Fruit fly (Drosophila melanogaster) whole organism, wandering third instar larva: ENCODE data around the gene Gdap1.

Experiments
- Abd-B ChIP-seq: fragments of >200 bp; optimal IDR thresholded peaks from 2 replicates; lab custom pipeline; 2017; ENCODE audit warnings: missing biosample characterization, missing genetic modification characterization
- CG32264 ChIP-seq: fragments of 200-800 bp; sonication (Bioruptor generic); optimal IDR thresholded peaks from 2 replicates; lab custom pipeline; 2016; ENCODE audit warnings: missing biosample characterization, missing genetic modification characterization
- CG9705 ChIP-seq: fragments of 200-800 bp; sonication (Bioruptor generic); optimal IDR thresholded peaks from 2 replicates; lab custom pipeline; 2018; ENCODE audit warnings: missing biosample characterization, mild to moderate bottlenecking, missing genetic modification characterization
- CrebA ChIP-seq: fragments of 200-800 bp; sonication (Bioruptor generic); optimal IDR thresholded peaks from 2 replicates; lab custom pipeline; 2016; ENCODE audit warnings: missing biosample characterization, mild to moderate bottlenecking, missing genetic modification characterization, borderline replicate concordance
- Dfd ChIP-seq: fragments of >200 bp; optimal IDR thresholded peaks from 2 replicates; lab custom pipeline; 2017; ENCODE audit warnings: missing biosample characterization, missing genetic modification characterization
- Dif ChIP-seq: fragments of 200-275, 200-300 bp; sonication (Bioruptor generic); optimal IDR thresholded peaks from 2 replicates; lab custom pipeline; 2018; ENCODE audit warnings: missing biosample characterization, missing genetic modification characterization; ENCODE audit not compliant: partially characterized antibody
- HLH106 ChIP-seq: fragments of 200-800 bp; optimal IDR thresholded peaks from 3 replicates; lab custom pipeline; 2019; ENCODE audit warnings: missing biosample characterization, mild to moderate bottlenecking, missing genetic modification characterization, moderate library complexity
- Hnf4 ChIP-seq: fragments of 200-800 bp; sonication (Bioruptor generic); optimal IDR thresholded peaks from 2 replicates; lab custom pipeline; 2016; ENCODE audit warnings: missing biosample characterization, mild to moderate bottlenecking, missing genetic modification characterization
- Hr78 ChIP-seq: fragments of >200 bp; optimal IDR thresholded peaks from 2 replicates; lab custom pipeline; 2017; ENCODE audit warnings: missing biosample characterization, missing genetic modification characterization
- Hr83 ChIP-seq: fragments of 200-300 bp; sonication (Bioruptor generic); optimal IDR thresholded peaks from 2 replicates; lab custom pipeline; 2016; ENCODE audit warnings: missing biosample characterization, mild to moderate bottlenecking, missing genetic modification characterization, moderate library complexity; ENCODE audit not compliant: poor library complexity, severe bottlenecking
- Jra ChIP-seq: sonication (Bioruptor generic); optimal IDR thresholded peaks from 2 replicates; lab custom pipeline; 2016; ENCODE audit warnings: missing biosample characterization, missing genetic modification characterization
- Myc ChIP-seq: fragments of >200 bp; optimal IDR thresholded peaks from 2 replicates; lab custom pipeline; 2017
- N ChIP-seq: fragments of >200 bp; optimal IDR thresholded peaks from 2 replicates; lab custom pipeline; 2018; ENCODE audit warnings: missing biosample characterization, missing external identifiers, missing genetic modification characterization
- OdsH ChIP-seq: fragments of 200-800 bp; sonication (Bioruptor generic); optimal IDR thresholded peaks from 2 replicates; lab custom pipeline; 2016; ENCODE audit warnings: missing biosample characterization, mild to moderate bottlenecking, missing genetic modification characterization
- Rel ChIP-seq, 2 experiments: fragments of 200-800 bp; sonication (Bioruptor generic) in 1 of 2; optimal IDR thresholded peaks; 2 replicates in 1 of 2; 3 replicates in 1 of 2; lab custom pipeline; 2016 to 2019; ENCODE audit warnings: mild to moderate bottlenecking in 2 of 2, missing biosample characterization in 2 of 2, missing genetic modification characterization in 2 of 2, moderate library complexity in 1 of 2
- Sp1 ChIP-seq: fragments of 200-800 bp; sonication (Bioruptor generic); optimal IDR thresholded peaks from 3 replicates; lab custom pipeline; 2019; ENCODE audit warnings: missing biosample characterization, mild to moderate bottlenecking, missing genetic modification characterization, moderate library complexity
- Vsx2 ChIP-seq: fragments of 200-300, 225-300 bp; sonication (Bioruptor generic); optimal IDR thresholded peaks from 2 replicates; lab custom pipeline; 2018; ENCODE audit warnings: missing biosample characterization, missing genetic modification characterization; ENCODE audit not compliant: partially characterized antibody
- br ChIP-seq: fragments of 200-800 bp; sonication (Bioruptor generic); optimal IDR thresholded peaks from 2 replicates; lab custom pipeline; 2016; ENCODE audit warnings: missing biosample characterization, missing genetic modification characterization
- brk ChIP-seq: fragments of 200-800 bp; sonication (Bioruptor generic); optimal IDR thresholded peaks from 2 replicates; lab custom pipeline; 2016; ENCODE audit warnings: missing biosample characterization, mild to moderate bottlenecking, missing genetic modification characterization
- dl ChIP-seq, 2 experiments: fragments of 175-275, 200-275 bp in 1 of 2; fragments of 200-275 bp in 1 of 2; sonication (Bioruptor generic); optimal IDR thresholded peaks; lab custom pipeline; 2018; ENCODE audit warnings: mild to moderate bottlenecking in 2 of 2, missing biosample characterization in 2 of 2, missing genetic modification characterization in 2 of 2, moderate library complexity in 2 of 2; ENCODE audit not compliant: partially characterized antibody in 2 of 2, insufficient read depth in 1 of 2
- dmrt93B ChIP-seq: fragments of 200-800 bp; sonication (Bioruptor generic); optimal IDR thresholded peaks from 2 replicates; lab custom pipeline; 2018; ENCODE audit warnings: missing biosample characterization, mild to moderate bottlenecking, missing genetic modification characterization
- dsf ChIP-seq: sonication (Bioruptor generic); optimal IDR thresholded peaks from 2 replicates; lab custom pipeline; 2016; ENCODE audit warnings: missing biosample characterization, missing genetic modification characterization, borderline replicate concordance
- ey ChIP-seq: fragments of 200-800 bp; sonication (Bioruptor generic); optimal IDR thresholded peaks from 2 replicates; lab custom pipeline; 2016; ENCODE audit warnings: missing biosample characterization, missing genetic modification characterization
- foxo ChIP-seq, 2 experiments: fragments of 200-800 bp; sonication (Bioruptor generic); optimal IDR thresholded peaks; 2 replicates in 1 of 2; 3 replicates in 1 of 2; lab custom pipeline; 2016 to 2017; ENCODE audit warnings: missing biosample characterization in 2 of 2, missing genetic modification characterization in 2 of 2
- fru ChIP-seq: fragments of 200-800 bp; sonication (Bioruptor generic); optimal IDR thresholded peaks from 3 replicates; lab custom pipeline; 2016; ENCODE audit warnings: missing biosample characterization, mild to moderate bottlenecking, missing genetic modification characterization
- h ChIP-seq: fragments of 200-800 bp; sonication (Bioruptor generic); optimal IDR thresholded peaks from 3 replicates; lab custom pipeline; 2016; ENCODE audit warnings: missing biosample characterization, mild to moderate bottlenecking, missing genetic modification characterization
- jim ChIP-seq: fragments of 175-275, 200-325 bp; sonication (Bioruptor generic); optimal IDR thresholded peaks from 2 replicates; lab custom pipeline; 2016; ENCODE audit warnings: missing biosample characterization, mild to moderate bottlenecking, missing genetic modification characterization
- lola ChIP-seq: fragments of >200 bp; optimal IDR thresholded peaks from 2 replicates; lab custom pipeline; 2017; ENCODE audit warnings: missing biosample characterization, missing genetic modification characterization
- psq ChIP-seq: fragments of 200-800 bp; sonication (Bioruptor generic); optimal IDR thresholded peaks from 3 replicates; lab custom pipeline; 2017; ENCODE audit warnings: missing biosample characterization, mild to moderate bottlenecking, missing genetic modification characterization, moderate library complexity
- rgr ChIP-seq: fragments of 200-800 bp; sonication (Bioruptor generic); optimal IDR thresholded peaks from 3 replicates; lab custom pipeline; 2016; ENCODE audit warnings: missing biosample characterization, mild to moderate bottlenecking, missing genetic modification characterization
- sage ChIP-seq: fragments of 200-800 bp; sonication (Bioruptor generic); optimal IDR thresholded peaks from 2 replicates; lab custom pipeline; 2016; ENCODE audit warnings: missing biosample characterization, mild to moderate bottlenecking, missing genetic modification characterization
- sv ChIP-seq: fragments of 200-800 bp; sonication (Bioruptor generic); optimal IDR thresholded peaks from 3 replicates; lab custom pipeline; 2016; ENCODE audit warnings: missing biosample characterization, missing genetic modification characterization
- tai ChIP-seq: sonication (Bioruptor generic); optimal IDR thresholded peaks from 2 replicates; lab custom pipeline; 2016; ENCODE audit warnings: missing biosample characterization, missing genetic modification characterization
- usp ChIP-seq: fragments of >200 bp; optimal IDR thresholded peaks from 2 replicates; lab custom pipeline; 2017; ENCODE audit warnings: missing biosample characterization, missing genetic modification characterization
- woc ChIP-seq: sonication (Bioruptor generic); optimal IDR thresholded peaks from 2 replicates; lab custom pipeline; 2016; ENCODE audit warnings: missing biosample characterization, mild to moderate bottlenecking, missing genetic modification characterization

Gene Gdap1

dm6 chr3L:5184502-5184859, 42.7 kb downstream of the Gdap1 start:
- TF ChIP-seq psq (GFP tag; lab: Kevin White, UChicago) (peak; percentile 85), sage (GFP tag; lab: Kevin White, UChicago) (peak; percentile 41), Hr83 (GFP tag; lab: Kevin White, UChicago) (peak; percentile 50), Rel (GFP tag; optimal IDR thresholded peaks at IDR 0.05; lab: Kevin White, UChicago) (no peak), Rel (tag; optimal IDR thresholded peaks at IDR 0.05; lab: Kevin White, UChicago) (peak; percentile 19), dl (GFP tag; optimal IDR thresholded peaks at IDR 0.05; lab: Kevin White, UChicago; ENCODE audit: insufficient read depth in 1 of 2, partially characterized antibody in 2 of 2) (peak in 1 of 2 experiments; percentile 48), woc (GFP tag; lab: Kevin White, UChicago) (no peak), CrebA (GFP tag; lab: Kevin White, UChicago) (peak; percentile 49), h (GFP tag; lab: Kevin White, UChicago) (no peak), dmrt93B (GFP tag; lab: Kevin White, UChicago) (no peak), Hnf4 (GFP tag; lab: Kevin White, UChicago) (peak; percentile 45)

dm6 chr3L:5184860-5185639, 43.3 kb downstream of the Gdap1 start:
- peak in 1 of 2 experiments; percentile 22 for TF ChIP-seq dl (GFP tag; optimal IDR thresholded peaks at IDR 0.05; lab: Kevin White, UChicago; ENCODE audit: insufficient read depth in 1 of 2, partially characterized antibody in 2 of 2)
- no peak for TF ChIP-seq dsf
- no peak for TF ChIP-seq usp (GFP tag; lab: Kevin White, UChicago)
- peak; percentile 24 for TF ChIP-seq woc (GFP tag; lab: Kevin White, UChicago)
- no peak for TF ChIP-seq sage (GFP tag; lab: Kevin White, UChicago)
- TF ChIP-seq dmrt93B (GFP tag; lab: Kevin White, UChicago): no peak
- TF ChIP-seq OdsH (GFP tag; lab: Kevin White, UChicago): peak; percentile 24
- TF ChIP-seq jim (GFP tag; lab: Kevin White, UChicago): no peak
- peak; percentile 27 for TF ChIP-seq fru
- peak; percentile 19 for TF ChIP-seq Hnf4 (GFP tag; lab: Kevin White, UChicago)
- no peak for TF ChIP-seq Rel (GFP tag; optimal IDR thresholded peaks at IDR 0.05; lab: Kevin White, UChicago)
- no peak for TF ChIP-seq Rel (tag; optimal IDR thresholded peaks at IDR 0.05; lab: Kevin White, UChicago)
- TF ChIP-seq rgr: peak; percentile 50
- peak; percentile 17 for TF ChIP-seq ey (GFP tag; lab: Kevin White, UChicago)
- TF ChIP-seq brk (GFP tag; lab: Kevin White, UChicago): no peak
- peak; percentile 47 for TF ChIP-seq sv (GFP tag; lab: Kevin White, UChicago)
- TF ChIP-seq Abd-B (GFP tag; lab: Kevin White, UChicago): no peak
- no peak for TF ChIP-seq CG32264 (GFP tag; lab: Kevin White, UChicago)
- TF ChIP-seq CrebA (GFP tag; lab: Kevin White, UChicago): no peak
- no peak for TF ChIP-seq Sp1 (GFP tag; lab: Kevin White, UChicago)
- no peak for TF ChIP-seq Myc (lab: Kevin White, UChicago)
- TF ChIP-seq HLH106 (tag; lab: Kevin White, UChicago): peak; percentile 16
- TF ChIP-seq CG9705: no peak
- no peak for TF ChIP-seq Jra (GFP tag; lab: Kevin White, UChicago)
- TF ChIP-seq foxo (GFP tag; optimal IDR thresholded peaks at IDR 0.05; lab: Kevin White, UChicago): peak in 1 of 2 experiments; percentile 42
- peak; percentile 88 for TF ChIP-seq Vsx2
- TF ChIP-seq tai (GFP tag; lab: Kevin White, UChicago): peak; percentile 13
- peak; percentile 22 for TF ChIP-seq h (GFP tag; lab: Kevin White, UChicago)
- no peak for TF ChIP-seq Hr83 (GFP tag; lab: Kevin White, UChicago)
- TF ChIP-seq N (GFP tag; lab: Kevin White, UChicago): no peak
- peak; percentile 91 for TF ChIP-seq Dif (GFP tag; lab: Kevin White, UChicago)
- no peak for TF ChIP-seq Dfd (GFP tag; lab: Kevin White, UChicago)
- no peak for TF ChIP-seq lola (GFP tag; lab: Kevin White, UChicago)
- no peak for TF ChIP-seq Hr78 (GFP tag; lab: Kevin White, UChicago)
- TF ChIP-seq psq (GFP tag; lab: Kevin White, UChicago): peak; percentile 52
- peak; percentile 16 for TF ChIP-seq br
- TF ChIP-seq, all 38 proteins: peak for 16
